Worm (Caenorhabditis elegans): ENCODE data around the gene B0001.5.

The B0001.5 gene

DNA sequence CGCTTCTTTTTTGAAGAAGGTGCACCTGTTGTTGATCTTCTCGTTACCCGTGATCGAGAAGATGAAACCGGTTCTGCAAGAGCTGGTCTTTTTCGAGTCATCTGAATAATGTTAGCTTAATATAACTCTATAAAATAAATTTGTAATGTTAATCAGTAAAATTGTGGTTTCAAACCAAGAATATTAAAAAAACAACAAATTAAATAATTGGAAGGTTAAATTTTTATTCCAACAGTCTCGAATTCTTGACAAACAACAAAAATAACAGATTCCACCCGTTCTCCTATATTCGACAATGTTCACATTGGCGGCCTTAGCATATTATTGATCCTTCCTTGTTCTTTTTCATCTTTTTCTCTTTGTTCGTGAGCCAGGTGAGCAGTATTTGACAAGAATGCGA, 51.0 kb downstream of the B0001.5 start, which contains the start of gene mig-32:
mig-32 (minus strand) TSS at position 101 of the 400 bp plus-strand sequence.
- TF ChIP-seq eyg-1 (tag; optimal IDR thresholded peaks at IDR 0.05) (no peak), nfya-1 (tag; optimal IDR thresholded peaks at IDR 0.05) (no peak), tbx-2 (tag; optimal IDR thresholded peaks at IDR 0.05) (no peak), ceh-19 (GFP tag; optimal IDR thresholded peaks at IDR 0.05) (no peak), sdc-2 (tag; optimal IDR thresholded peaks at IDR 0.05) (no peak), elt-4 (tag; optimal IDR thresholded peaks at IDR 0.05) (no peak), ceh-22 (tag; optimal IDR thresholded peaks at IDR 0.05) (no peak), C08G9.2 (tag; optimal IDR thresholded peaks at IDR 0.05) (no peak), fkh-6 (tag; optimal IDR thresholded peaks at IDR 0.05) (no peak), F13H6.1 (tag; optimal IDR thresholded peaks at IDR 0.05) (no peak)
